Fruit fly (Drosophila melanogaster): ENCODE results near the gene CG10514.

DNA sequence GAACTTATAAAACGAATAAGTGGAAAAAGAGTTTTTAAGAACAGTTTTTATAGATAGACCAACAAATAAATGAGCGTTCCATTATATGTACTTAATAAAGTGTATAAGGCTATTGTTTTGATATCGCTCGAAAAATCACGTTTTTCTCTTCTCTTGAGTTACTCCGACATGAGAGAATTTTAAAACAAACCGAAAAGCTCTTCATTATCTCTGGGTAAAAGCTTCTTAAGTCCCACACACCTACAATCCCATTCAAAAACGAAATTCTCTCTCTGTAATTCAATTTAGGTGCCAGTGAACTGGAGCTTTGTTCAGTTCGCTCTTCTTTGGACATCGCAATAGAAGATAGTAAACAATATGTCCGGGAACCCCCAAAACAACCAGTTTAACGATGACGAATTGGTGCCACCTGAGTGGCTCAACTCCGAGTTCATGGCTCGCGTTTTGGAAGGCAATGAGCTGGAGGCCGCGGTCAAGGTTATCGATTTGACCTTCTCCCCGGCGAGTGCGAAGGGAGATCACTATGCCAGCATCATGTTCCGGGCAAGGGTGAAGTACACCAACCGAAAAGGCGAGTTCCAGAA is 24.3 kb upstream of the CG10514 start, which contains the start of gene CG31436:
- no peak for TF ChIP-seq ttk (optimal IDR thresholded peaks at IDR 0.05)
- no peak for TF ChIP-seq psq (optimal IDR thresholded peaks at IDR 0.05)
- TF ChIP-seq insv (optimal IDR thresholded peaks at IDR 0.05): no peak
- no peak for TF ChIP-seq h (optimal IDR thresholded peaks at IDR 0.05)
